Fruit fly (Drosophila melanogaster) whole organism, prepupa: Measurements from ENCODE around the gene rdx.

Source experiments
- CG11294 ChIP-seq: fragments of 200-800 bp; sonication (Bioruptor generic); IDR thresholded peaks from 2 replicates; pipeline ENCODE4 v1.3.6; 2022; ENCODE audit warnings: missing biosample characterization, missing genetic modification characterization
- CG11762 ChIP-seq: fragments of 200-800 bp; sonication (Bioruptor generic); optimal IDR thresholded peaks from 3 replicates; lab custom pipeline; 2016; ENCODE audit warnings: missing biosample characterization, missing genetic modification characterization; ENCODE audit not compliant: insufficient read depth
- CG11902 ChIP-seq: fragments of 200-800 bp; sonication (Bioruptor generic); optimal IDR thresholded peaks from 3 replicates; lab custom pipeline; 2016; ENCODE audit warnings: missing biosample characterization, missing genetic modification characterization
- CG15336 ChIP-seq: fragments of 200-800 bp; sonication (Bioruptor generic); IDR thresholded peaks from 2 replicates; pipeline ENCODE4 v1.3.6; 2022; ENCODE audit warnings: missing biosample characterization, missing genetic modification characterization
- CG1621 ChIP-seq: fragments of 200-800 bp; sonication (Bioruptor generic); optimal IDR thresholded peaks from 3 replicates; lab custom pipeline; 2018; ENCODE audit warnings: missing biosample characterization, mild to moderate bottlenecking, missing genetic modification characterization
- CG16779 ChIP-seq: fragments of 200-800 bp; sonication (Bioruptor generic); optimal IDR thresholded peaks from 3 replicates; lab custom pipeline; 2017; ENCODE audit warnings: missing biosample characterization, mild to moderate bottlenecking, missing genetic modification characterization
- CG32006 ChIP-seq: fragments of 200-800 bp; sonication (Bioruptor generic); optimal IDR thresholded peaks from 3 replicates; lab custom pipeline; 2017; ENCODE audit warnings: missing biosample characterization, mild to moderate bottlenecking, missing genetic modification characterization
- CG34406 ChIP-seq: fragments of 200-800 bp; sonication (Bioruptor generic); optimal IDR thresholded peaks from 3 replicates; lab custom pipeline; 2016; ENCODE audit warnings: missing biosample characterization, missing genetic modification characterization
- CG4318 ChIP-seq: fragments of 200-800 bp; sonication (Bioruptor generic); optimal IDR thresholded peaks from 3 replicates; lab custom pipeline; 2017; ENCODE audit warnings: missing biosample characterization, mild to moderate bottlenecking, missing genetic modification characterization
- CG6163 ChIP-seq: fragments of 200-800 bp; sonication (Bioruptor generic); IDR thresholded peaks from 3 replicates; pipeline ENCODE4 v1.3.6; 2022; ENCODE audit warnings: missing biosample characterization, missing genetic modification characterization
- CG6276 ChIP-seq: fragments of 200-800 bp; sonication (Bioruptor generic); optimal IDR thresholded peaks from 2 replicates; lab custom pipeline; 2017; ENCODE audit warnings: missing biosample characterization, mild to moderate bottlenecking, missing genetic modification characterization
- CG6792 ChIP-seq: fragments of 200-800 bp; sonication (Bioruptor generic); optimal IDR thresholded peaks from 3 replicates; lab custom pipeline; 2016; ENCODE audit warnings: missing biosample characterization, missing genetic modification characterization
- CG6808 ChIP-seq: fragments of 200-800 bp; sonication (Bioruptor generic); optimal IDR thresholded peaks from 3 replicates; lab custom pipeline; 2017; ENCODE audit warnings: missing biosample characterization, missing genetic modification characterization, mild to moderate bottlenecking, moderate library complexity, missing genetic modification reagents
- CG6854 ChIP-seq: fragments of 200-800 bp; sonication (Bioruptor generic); optimal IDR thresholded peaks from 2 replicates; lab custom pipeline; 2017; ENCODE audit warnings: missing biosample characterization, mild to moderate bottlenecking, missing genetic modification characterization
- CG7368 ChIP-seq: fragments of 200-800 bp; sonication (Bioruptor generic); optimal IDR thresholded peaks from 3 replicates; lab custom pipeline; 2016; ENCODE audit warnings: missing biosample characterization, missing genetic modification characterization
- CG8632 ChIP-seq: fragments of 200-800 bp; sonication (Bioruptor generic); optimal IDR thresholded peaks from 3 replicates; lab custom pipeline; 2016; ENCODE audit warnings: missing biosample characterization, missing genetic modification characterization
- CG9139 ChIP-seq: fragments of 200-800 bp; sonication (Bioruptor generic); optimal IDR thresholded peaks from 3 replicates; lab custom pipeline; 2017; ENCODE audit warnings: missing biosample characterization, mild to moderate bottlenecking, missing genetic modification characterization
- Eip78C ChIP-seq: fragments of 200-800 bp; sonication (Bioruptor generic); peaks from one replicate; lab custom pipeline; 2016; ENCODE audit warnings: missing biosample characterization, missing genetic modification characterization
- Eip93F ChIP-seq: fragments of 200-800 bp; sonication (Bioruptor generic); optimal IDR thresholded peaks from 2 replicates; lab custom pipeline; 2016; ENCODE audit warnings: missing biosample characterization, mild to moderate bottlenecking, missing genetic modification characterization
- Ets21C ChIP-seq: fragments of 200-800 bp; sonication (Bioruptor generic); optimal IDR thresholded peaks from 3 replicates; lab custom pipeline; 2016; ENCODE audit warnings: missing biosample characterization, missing genetic modification characterization
- Gug ChIP-seq: fragments of 200-800 bp; sonication (Bioruptor generic); IDR thresholded peaks from 2 replicates; pipeline ENCODE4 v1.3.6; 2022; ENCODE audit warnings: missing biosample characterization, missing genetic modification characterization
- Hr39 ChIP-seq: fragments of 200-800 bp; sonication (Bioruptor generic); optimal IDR thresholded peaks from 2 replicates; lab custom pipeline; 2016; ENCODE audit warnings: missing biosample characterization, missing genetic modification characterization
- Lpt ChIP-seq: fragments of 200-800 bp; sonication (Bioruptor generic); optimal IDR thresholded peaks from 3 replicates; lab custom pipeline; 2016; ENCODE audit warnings: missing biosample characterization, missing genetic modification characterization
- Met ChIP-seq: fragments of 200-800 bp; sonication (Bioruptor generic); optimal IDR thresholded peaks from 3 replicates; lab custom pipeline; 2016; ENCODE audit warnings: missing biosample characterization, missing genetic modification characterization
- OdsH ChIP-seq: fragments of 200-800 bp; sonication (Bioruptor generic); optimal IDR thresholded peaks from 3 replicates; lab custom pipeline; 2016; ENCODE audit warnings: missing biosample characterization, missing genetic modification characterization
- Smox ChIP-seq: fragments of 200-800 bp; sonication (Bioruptor generic); optimal IDR thresholded peaks from 3 replicates; lab custom pipeline; 2016; ENCODE audit warnings: missing biosample characterization, missing genetic modification characterization
- Sox14 ChIP-seq: fragments of 200-800 bp; sonication (Bioruptor generic); optimal IDR thresholded peaks from 3 replicates; lab custom pipeline; 2016; ENCODE audit warnings: missing biosample characterization, missing genetic modification characterization
- Sox15 ChIP-seq: fragments of 200-800 bp; sonication (Bioruptor generic); optimal IDR thresholded peaks from 3 replicates; lab custom pipeline; 2016; ENCODE audit warnings: missing biosample characterization, missing genetic modification characterization
- achi ChIP-seq: fragments of 200-800 bp; sonication (Bioruptor generic); optimal IDR thresholded peaks from 3 replicates; lab custom pipeline; 2016; ENCODE audit warnings: missing biosample characterization, missing genetic modification characterization
- cyc ChIP-seq: fragments of 200-800 bp; sonication (Bioruptor generic); optimal IDR thresholded peaks from 3 replicates; lab custom pipeline; 2016; ENCODE audit warnings: missing biosample characterization, missing genetic modification characterization
- dac ChIP-seq: fragments of 200-800 bp; sonication (Bioruptor generic); optimal IDR thresholded peaks from 2 replicates; lab custom pipeline; 2017; ENCODE audit warnings: missing biosample characterization, mild to moderate bottlenecking, missing genetic modification characterization
- dsx ChIP-seq: fragments of 200-800 bp; optimal IDR thresholded peaks from 3 replicates; lab custom pipeline; 2019; ENCODE audit warnings: missing biosample characterization, mild to moderate bottlenecking, missing genetic modification characterization, moderate library complexity; ENCODE audit not compliant: poor library complexity, severe bottlenecking
- eg ChIP-seq: fragments of 200-800 bp; sonication (Bioruptor generic); IDR thresholded peaks from 3 replicates; pipeline ENCODE4 v1.3.6; 2022; ENCODE audit warnings: missing biosample characterization, missing genetic modification characterization
- fd59A ChIP-seq: fragments of 200-800 bp; sonication (Bioruptor generic); optimal IDR thresholded peaks from 2 replicates; lab custom pipeline; 2017; ENCODE audit warnings: missing biosample characterization, mild to moderate bottlenecking, missing genetic modification characterization, missing genetic modification reagents
- fkh ChIP-seq: fragments of 200-800 bp; sonication (Bioruptor generic); optimal IDR thresholded peaks from 3 replicates; lab custom pipeline; 2017; ENCODE audit warnings: missing biosample characterization, mild to moderate bottlenecking, missing genetic modification characterization, moderate library complexity
- lz ChIP-seq: fragments of 200-800 bp; sonication (Bioruptor generic); optimal IDR thresholded peaks from 3 replicates; lab custom pipeline; 2016; ENCODE audit warnings: missing biosample characterization, missing genetic modification characterization
- net ChIP-seq: fragments of 200-800 bp; sonication (Bioruptor generic); optimal IDR thresholded peaks from 3 replicates; lab custom pipeline; 2016; ENCODE audit warnings: missing biosample characterization, missing genetic modification characterization
- pdm3 ChIP-seq: fragments of 200-800 bp; sonication (Bioruptor generic); optimal IDR thresholded peaks from 3 replicates; lab custom pipeline; 2016; ENCODE audit warnings: missing biosample characterization, missing genetic modification characterization
- salr ChIP-seq, 2 experiments: fragments of 200-800 bp; sonication (Bioruptor generic); optimal IDR thresholded peaks; 3 replicates each; lab custom pipeline; 2016 to 2018; ENCODE audit warnings: missing biosample characterization in 2 of 2, missing genetic modification characterization in 2 of 2, mild to moderate bottlenecking in 1 of 2
- ss ChIP-seq, 2 experiments: fragments of 200-800 bp; sonication (Bioruptor generic); optimal IDR thresholded peaks; 2 replicates in 1 of 2; 3 replicates in 1 of 2; lab custom pipeline; 2017 to 2018; ENCODE audit warnings: mild to moderate bottlenecking in 2 of 2, missing biosample characterization in 2 of 2, missing genetic modification characterization in 2 of 2, moderate library complexity in 1 of 2
- svp ChIP-seq: fragments of 200-800 bp; sonication (Bioruptor generic); peaks from one replicate; lab custom pipeline; 2016; ENCODE audit warnings: missing biosample characterization, missing genetic modification characterization

Gene rdx

DNA sequence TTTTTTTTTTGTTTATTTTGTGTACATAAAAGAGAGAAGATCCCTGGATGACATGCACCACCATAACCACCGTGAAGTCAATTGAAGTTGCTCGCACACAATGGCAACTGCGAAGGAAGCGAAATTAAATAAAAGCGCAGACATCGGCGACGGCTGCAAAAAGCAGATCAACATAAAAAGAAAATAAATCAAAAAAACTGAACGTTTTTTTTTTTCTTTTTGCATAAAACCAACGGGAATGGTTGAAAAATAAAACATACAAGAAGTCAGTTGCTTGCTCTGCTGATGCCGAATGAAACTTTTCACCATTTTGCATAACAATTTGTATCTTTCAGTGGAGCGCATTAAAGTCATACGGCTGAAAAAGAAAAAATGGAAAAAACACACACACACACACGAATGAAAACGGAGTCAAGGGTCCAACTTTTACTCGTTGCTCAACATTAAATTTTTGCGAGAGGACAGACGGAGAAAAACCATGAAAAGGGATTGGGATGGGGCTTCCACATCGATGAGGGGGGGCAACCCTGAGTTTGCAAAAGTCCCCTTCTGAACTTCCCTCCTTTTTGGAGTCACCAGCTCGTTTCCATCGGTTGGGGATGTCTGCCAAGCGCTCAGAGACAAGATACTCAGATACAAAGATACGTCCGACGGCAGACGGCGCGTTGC is 25.5 kb downstream of the rdx start (continued):
- peak; percentile 81 to 88 for TF ChIP-seq ss (GFP tag; optimal IDR thresholded peaks at IDR 0.05; lab: Kevin White, UChicago)
- no peak for TF ChIP-seq CG11902 (GFP tag; lab: Kevin White, UChicago)
- TF ChIP-seq lz, result peak; percentile 53
- no peak for TF ChIP-seq Eip93F (GFP tag; lab: Kevin White, UChicago)
- peak; percentile 53 for TF ChIP-seq CG6792 (GFP tag; lab: Kevin White, UChicago)
- no peak for TF ChIP-seq fkh (GFP tag; lab: Kevin White, UChicago)
- TF ChIP-seq Met (GFP tag; lab: Kevin White, UChicago), result peak; percentile 75
- TF ChIP-seq Hr39 (GFP tag; lab: Kevin White, UChicago), result peak; percentile 75
- no peak for TF ChIP-seq dac (GFP tag; lab: Kevin White, UChicago)
- TF ChIP-seq CG1621 (tag; lab: Kevin White, UChicago), result peak; percentile 63
- TF ChIP-seq OdsH (GFP tag; lab: Kevin White, UChicago), result peak; percentile 51
- no peak for TF ChIP-seq CG4318 (GFP tag; lab: Kevin White, UChicago)
- peak; percentile 77; the same call in 2 of the 3 replicates for TF ChIP-seq CG6163 (GFP tag; lab: Robert Waterston, UW)
- TF ChIP-seq CG7368 (GFP tag; lab: Kevin White, UChicago), result peak; percentile 60
- TF ChIP-seq CG15336 (GFP tag; lab: Robert Waterston, UW), result peak; percentile 61
- peak; percentile 55 for TF ChIP-seq cyc (GFP tag; lab: Kevin White, UChicago)
- peak; percentile 67 for TF ChIP-seq pdm3 (GFP tag; lab: Kevin White, UChicago)
- peak; percentile 71 for TF ChIP-seq svp
- TF ChIP-seq CG32006 (GFP tag; lab: Kevin White, UChicago), result peak; percentile 38
- peak; percentile 59 for TF ChIP-seq Lpt (GFP tag; lab: Kevin White, UChicago)
- TF ChIP-seq CG6808 (GFP tag; lab: Kevin White, UChicago), result peak; percentile 75
- TF ChIP-seq eg, result peak; percentile 72

dm6 chr3R:14005152-14005551 is 26.7 kb downstream of the rdx start:
- TF ChIP-seq Ets21C (GFP tag; lab: Kevin White, UChicago), result no peak
- peak; percentile 91 for TF ChIP-seq fkh (GFP tag; lab: Kevin White, UChicago)
- TF ChIP-seq, all 60 proteins: peak for 1

- TF ChIP-seq ss (GFP tag; optimal IDR thresholded peaks at IDR 0.05; lab: Kevin White, UChicago) (peak in 1 of 2 experiments; percentile 18), Eip78C (GFP tag; lab: Kevin White, UChicago) (peak; percentile 29), CG6276 (no peak)
These were observed 28.0 kb downstream of the rdx start for dm6 chr3R:14003845-14004244.

DNA sequence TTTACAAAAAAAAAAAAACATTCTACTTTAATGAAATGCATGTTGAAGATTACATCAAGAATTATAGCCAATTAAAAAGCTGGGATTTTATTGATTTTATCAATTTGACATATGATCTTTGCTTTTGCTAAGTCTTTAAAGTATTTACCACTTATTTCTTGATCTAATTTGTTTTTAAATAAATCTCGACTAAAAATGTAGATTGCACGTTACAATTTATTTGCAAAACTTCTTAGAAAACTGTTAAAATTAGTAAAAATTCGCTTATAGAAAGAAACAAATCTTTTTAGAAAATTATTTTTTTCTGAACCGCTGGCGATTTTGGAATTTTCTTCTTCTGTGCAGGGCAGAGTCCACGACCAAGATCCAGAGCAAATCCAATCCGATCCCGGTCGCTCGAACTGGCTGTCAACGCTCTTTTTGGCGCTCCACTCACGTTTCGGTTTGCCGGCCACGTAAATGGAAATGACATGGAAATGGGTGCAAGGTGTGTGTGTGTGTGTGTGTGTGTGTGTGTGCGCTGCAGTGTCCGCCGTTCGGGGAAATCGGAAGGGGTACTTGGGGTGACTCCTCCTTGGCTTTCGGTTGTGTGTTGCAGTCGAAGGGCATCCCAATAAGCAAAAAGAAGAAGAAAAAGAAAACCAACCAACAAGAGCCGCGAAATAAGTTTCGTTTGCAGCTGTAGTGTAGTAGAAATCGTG is 29.6 kb downstream of the rdx start:
- TF ChIP-seq CG6792 (GFP tag; lab: Kevin White, UChicago) (peak; percentile 41), CG6276 (no peak), fd59A (GFP tag; lab: Kevin White, UChicago) (no peak), CG11902 (GFP tag; lab: Kevin White, UChicago) (peak; percentile 36), CG6854 (no peak), Eip78C (GFP tag; lab: Kevin White, UChicago) (peak; percentile 85), CG8632 (peak; percentile 34), dsx (no peak), svp (peak; percentile 82), dac (GFP tag; lab: Kevin White, UChicago) (no peak), Sox14 (GFP tag; lab: Kevin White, UChicago) (peak; percentile 24), CG32006 (GFP tag; lab: Kevin White, UChicago) (peak; percentile 18), Smox (peak; percentile 40), Sox15 (peak; percentile 47), Hr39 (GFP tag; lab: Kevin White, UChicago) (peak; percentile 30), CG16779 (tag; lab: Kevin White, UChicago) (no peak), Gug (GFP tag; lab: Robert Waterston, UW) (no peak), salr (GFP tag; optimal IDR thresholded peaks at IDR 0.05; lab: Kevin White, UChicago) (peak in 1 of 2 experiments; percentile 42), CG9139 (GFP tag; lab: Kevin White, UChicago) (no peak), CG34406 (GFP tag; lab: Kevin White, UChicago) (peak; percentile 54), pdm3 (GFP tag; lab: Kevin White, UChicago) (peak; percentile 13), ss (GFP tag; optimal IDR thresholded peaks at IDR 0.05; lab: Kevin White, UChicago) (no peak), eg (no peak), CG11762 (peak; percentile 38), achi (peak; percentile 19), CG4318 (GFP tag; lab: Kevin White, UChicago) (no peak), CG11294 (GFP tag; lab: Robert Waterston, UW) (no peak), net (GFP tag; lab: Kevin White, UChicago) (peak; percentile 37)
